Worm (Caenorhabditis elegans): Measurements from ENCODE around the gene H08M01.1.

DNA sequence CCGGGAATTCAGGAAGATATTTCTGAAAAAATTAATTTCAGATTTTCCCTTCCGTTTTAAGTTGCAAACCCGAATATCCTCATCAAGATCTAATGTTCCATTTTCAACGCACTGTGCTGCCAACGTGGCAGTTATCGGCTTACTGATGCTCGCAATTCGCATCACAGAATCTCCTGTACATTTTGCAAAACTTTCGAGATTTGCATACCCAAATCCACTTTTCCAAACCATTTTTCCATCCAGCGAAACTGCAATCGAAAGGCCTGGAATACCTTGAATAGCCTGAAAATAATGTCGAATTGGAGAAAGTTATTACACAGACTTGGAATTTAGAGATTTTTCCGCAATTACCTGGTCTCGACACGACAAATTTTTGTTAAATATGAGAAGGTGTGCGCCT, 51.4 kb downstream of the H08M01.1 start:
- TF ChIP-seq fkh-10 (GFP tag; optimal IDR thresholded peaks at IDR 0.05) (no peak), elt-2 (tag; optimal IDR thresholded peaks at IDR 0.05) (peak; percentile 10), mep-1 (tag; optimal IDR thresholded peaks at IDR 0.05) (no peak), isw-1 (GFP tag; IDR thresholded peaks at IDR 0.05) (no peak), nhr-19 (GFP tag; conservative IDR thresholded peaks at IDR 0.05) (no peak), mdl-1 (tag; optimal IDR thresholded peaks at IDR 0.05) (no peak), unc-62 (GFP tag; optimal IDR thresholded peaks at IDR 0.05) (no peak), ama-1 (optimal IDR thresholded peaks at IDR 0.05) (no peak)

All from whole organism, L1 larva.